Fruit fly (Drosophila melanogaster): ENCODE measurements around the gene CG3847.

CG3847 gene

dm6 chrX:6356748-6357397 lies 10.0 kb downstream of the CG3847 start (continued):
- TF ChIP-seq CG12236 (GFP tag; optimal IDR thresholded peaks at IDR 0.05) (no peak), gt (GFP tag; IDR thresholded peaks at IDR 0.05) (no peak), Hmx (GFP tag; optimal IDR thresholded peaks at IDR 0.05) (no peak), NK7.1 (GFP tag; optimal IDR thresholded peaks at IDR 0.05) (no peak), Atf3 (GFP tag; optimal IDR thresholded peaks at IDR 0.05) (no peak), CG3281 (GFP tag; optimal IDR thresholded peaks at IDR 0.05) (no peak), HmgZ (tag; optimal IDR thresholded peaks at IDR 0.05) (peak; percentile 41), CG8089 (GFP tag; optimal IDR thresholded peaks at IDR 0.05) (no peak), psq (GFP tag; optimal IDR thresholded peaks at IDR 0.05) (no peak), CG17361 (GFP tag; IDR thresholded peaks at IDR 0.05) (0 out of 3 replicates have a peak, but pooled peaks have one; percentile 15), CG30020 (tag; optimal IDR thresholded peaks at IDR 0.05) (no peak), wdn (GFP tag; IDR thresholded peaks at IDR 0.05) (no peak), sd (tag; optimal IDR thresholded peaks at IDR 0.05) (peak; percentile 67), grn (GFP tag; optimal IDR thresholded peaks at IDR 0.05) (peak; percentile 35), Meics (GFP tag; optimal IDR thresholded peaks at IDR 0.05) (peak; percentile 32), lab (GFP tag; optimal IDR thresholded peaks at IDR 0.05) (peak; percentile 22), PHDP (tag; optimal IDR thresholded peaks at IDR 0.05) (peak; percentile 21), grau (tag; optimal IDR thresholded peaks at IDR 0.05) (peak; percentile 61), dmrt99B (tag; optimal IDR thresholded peaks at IDR 0.05) (peak; percentile 27), CG43689 (GFP tag; IDR thresholded peaks at IDR 0.05) (no peak), CG4707 (GFP tag; optimal IDR thresholded peaks at IDR 0.05) (no peak), CG3065 (GFP tag; optimal IDR thresholded peaks at IDR 0.05) (no peak), CG12104 (GFP tag; optimal IDR thresholded peaks at IDR 0.05) (no peak), CG13894 (tag; optimal IDR thresholded peaks at IDR 0.05) (peak; percentile 3), sob (GFP tag; IDR thresholded peaks at IDR 0.05) (0 out of 2 replicates have a peak, but pooled peaks have one; percentile 21), ara (GFP tag; IDR thresholded peaks at IDR 0.05) (no peak), chinmo (GFP tag; IDR thresholded peaks at IDR 0.05; ENCODE audit: partially characterized antibody) (peak; percentile 71; the same call in 2 of the 4 replicates), seq (GFP tag; IDR thresholded peaks at IDR 0.05) (no peak), Hsf (GFP tag; optimal IDR thresholded peaks at IDR 0.05) (no peak), Gsc (GFP tag; IDR thresholded peaks at IDR 0.05) (no peak), cwo (GFP tag; optimal IDR thresholded peaks at IDR 0.05) (peak; percentile 92), MESR4 (GFP tag; optimal IDR thresholded peaks at IDR 0.05) (no peak), eve (GFP tag; optimal IDR thresholded peaks at IDR 0.05) (no peak), phol (tag; optimal IDR thresholded peaks at IDR 0.05) (no peak), sug (tag; optimal IDR thresholded peaks at IDR 0.05) (peak; percentile 94), aop (GFP tag; IDR thresholded peaks at IDR 0.05) (no peak), CG11696 (GFP tag; IDR thresholded peaks at IDR 0.05) (no peak), Sin3A (optimal IDR thresholded peaks at IDR 0.05) (no peak), Rfx (GFP tag; IDR thresholded peaks at IDR 0.05) (0 out of 2 replicates have a peak, but pooled peaks have one; percentile 17), luna (GFP tag; optimal IDR thresholded peaks at IDR 0.05) (no peak), CG13287 (GFP tag; IDR thresholded peaks at IDR 0.05; ENCODE audit: partially characterized antibody) (0 out of 2 replicates have a peak, but pooled peaks have one; percentile 9), Hand (GFP tag; optimal IDR thresholded peaks at IDR 0.05) (no peak), twi (tag; optimal IDR thresholded peaks at IDR 0.05) (no peak), zfh1 (GFP tag; IDR thresholded peaks at IDR 0.05) (no peak), kni (GFP tag; optimal IDR thresholded peaks at IDR 0.05) (no peak), vnd (GFP tag; IDR thresholded peaks at IDR 0.05; ENCODE audit: partially characterized antibody) (peak; percentile 48; the same call in 2 of the 3 replicates), dysf (GFP tag; IDR thresholded peaks at IDR 0.05) (peak; percentile 51; the same call in 2 of the 3 replicates), crc (GFP tag; optimal IDR thresholded peaks at IDR 0.05) (no peak), CrebB (tag; optimal IDR thresholded peaks at IDR 0.05) (no peak), Asciz (GFP tag; optimal IDR thresholded peaks at IDR 0.05) (no peak)
